Worm (Caenorhabditis elegans) whole organism, mixed stage, embryonic: ENCODE results near the gene bath-47.

Source experiments
- ceh-83 ChIP-seq: fragments of 200-800 bp; sonication (Bioruptor generic); optimal IDR thresholded peaks from 2 replicates; lab custom pipeline; 2018; ENCODE audit warnings: mild to moderate bottlenecking, missing genetic modification characterization, missing compliant biosample characterization
- elt-1 ChIP-seq: sonication (generic microtip); optimal IDR thresholded peaks from 2 replicates; lab custom pipeline; 2017; ENCODE audit warnings: missing genetic modification characterization, mild to moderate bottlenecking, missing compliant biosample characterization, antibody characterized with exemption, moderate library complexity, borderline replicate concordance; ENCODE audit not compliant: insufficient read depth
- nhr-2 ChIP-seq: fragments of 150-350 bp; optimal IDR thresholded peaks from 2 replicates; lab custom pipeline; 2014; ENCODE audit warnings: missing biosample characterization, missing genetic modification characterization
- nhr-28 ChIP-seq: fragments of 150-350 bp; optimal IDR thresholded peaks from 2 replicates; lab custom pipeline; 2014; ENCODE audit warnings: missing biosample characterization, missing genetic modification characterization
- unc-39 ChIP-seq: fragments of 150-350 bp; optimal IDR thresholded peaks from 2 replicates; lab custom pipeline; 2014; ENCODE audit warnings: missing biosample characterization, missing genetic modification characterization
- ztf-11 ChIP-seq: fragments of 150-350 bp; optimal IDR thresholded peaks from 2 replicates; lab custom pipeline; 2014; ENCODE audit warnings: missing biosample characterization, missing genetic modification characterization

- TF ChIP-seq ceh-83 (GFP tag; lab: Kevin White, UChicago) = no peak
- TF ChIP-seq elt-1 = no peak
- TF ChIP-seq nhr-28 (tag; lab: Kevin White, UChicago) = no peak
- TF ChIP-seq ztf-11 = no peak
- TF ChIP-seq nhr-2 = no peak
- no peak for TF ChIP-seq unc-39 (tag; lab: Kevin White, UChicago)
Observed at ce11 chrII:1640496-1640895, 38.9 kb downstream of the bath-47 start, which contains the start of gene srh-72.
